Worm (Caenorhabditis elegans) whole organism, late embryonic: Measurements from ENCODE around the gene C07E3.9.

Experiments used
- ceh-34 ChIP-seq: sonication (generic microtip); optimal IDR thresholded peaks from 2 replicates; lab custom pipeline; 2016; ENCODE audit warnings: mild to moderate bottlenecking, missing genetic modification characterization, missing compliant biosample characterization
- hlh-6 ChIP-seq: sonication (generic microtip); optimal IDR thresholded peaks from 2 replicates; lab custom pipeline; 2016; ENCODE audit warnings: missing genotype, missing genetic modification characterization, missing compliant biosample characterization
- pqm-1 ChIP-seq: sonication (generic microtip); optimal IDR thresholded peaks from 2 replicates; lab custom pipeline; 2016; ENCODE audit warnings: missing genetic modification characterization, missing compliant biosample characterization

DNA sequence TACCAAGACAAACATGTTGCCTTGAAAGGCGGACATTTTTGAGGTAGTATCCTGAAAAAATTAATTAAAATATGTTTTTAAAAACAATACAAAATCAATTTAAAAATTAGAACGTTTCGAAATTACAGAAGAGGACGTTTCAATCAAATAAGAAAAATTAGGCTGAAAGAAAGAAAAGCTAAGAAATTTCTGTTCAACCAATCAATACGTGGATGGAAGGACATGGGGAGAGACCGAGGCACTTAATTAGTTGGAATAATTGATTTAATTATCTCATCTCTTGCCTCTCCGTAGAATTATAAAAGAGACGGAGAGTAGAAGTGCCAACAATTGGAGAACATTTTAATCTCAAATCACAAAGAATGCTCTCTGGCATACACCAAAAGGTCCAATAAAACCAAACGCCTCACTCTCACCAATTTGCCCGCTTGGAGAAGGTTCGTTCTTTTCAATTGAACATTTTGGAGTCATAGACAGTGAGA, 19.0 kb downstream of the C07E3.9 start, which contains the start of gene ceh-58:
- TF ChIP-seq pqm-1 (tag; lab: Kevin White, UChicago) (no peak), hlh-6 (no peak), ceh-34 (tag; lab: Kevin White, UChicago) (no peak)
